Worm (Caenorhabditis elegans) whole organism, L4 larva: ENCODE measurements around the gene npp-3.
A peak's percentile ranks its signal among the peaks of the same experiment; 100 is the strongest.

Experiments used
- D1046.2 ChIP-seq: fragments of 200-800 bp; sonication (Bioruptor generic); IDR thresholded peaks from 2 replicates; pipeline ENCODE4 v1.3.6; 2022; ENCODE audit warnings: missing genetic modification characterization, missing compliant biosample characterization
- F26F4.8 ChIP-seq: fragments of 200-800 bp; sonication (Bioruptor generic); conservative IDR thresholded peaks from 2 replicates; pipeline ENCODE4 v1.3.6; 2022; ENCODE audit warnings: missing genetic modification characterization, missing compliant biosample characterization
- F37D6.2 ChIP-seq: sonication (generic microtip); optimal IDR thresholded peaks from 2 replicates; lab custom pipeline; 2016; ENCODE audit warnings: mild to moderate bottlenecking, missing genetic modification characterization, missing compliant biosample characterization
- T20F7.1 ChIP-seq: fragments of 200-800 bp; sonication (Bioruptor generic); optimal IDR thresholded peaks from 2 replicates; lab custom pipeline; 2018; ENCODE audit warnings: mild to moderate bottlenecking, missing genetic modification characterization, missing compliant biosample characterization
- Y105C5A.15 ChIP-seq: fragments of 200-800 bp; sonication (Bioruptor generic); IDR thresholded peaks from 2 replicates; pipeline ENCODE4 v1.3.6; 2022; ENCODE audit warnings: missing genetic modification characterization, missing compliant biosample characterization
- Y48G9A.11 ChIP-seq: fragments of 200-800 bp; sonication (Bioruptor generic); IDR thresholded peaks from 2 replicates; pipeline ENCODE4 v1.3.6; 2022; ENCODE audit warnings: missing genetic modification reagents, missing genetic modification characterization, missing compliant biosample characterization
- Y75B8A.6 ChIP-seq: fragments of 200-800 bp; sonication (Bioruptor generic); IDR thresholded peaks from 2 replicates; pipeline ENCODE4 v1.3.6; 2022; ENCODE audit warnings: missing genetic modification reagents, missing genetic modification characterization, missing compliant biosample characterization
- ZK337.2 ChIP-seq: fragments of 200-800 bp; sonication (Bioruptor generic); IDR thresholded peaks from 2 replicates; pipeline ENCODE4 v1.3.6; 2022; ENCODE audit warnings: missing genetic modification reagents, missing genetic modification characterization, missing compliant biosample characterization
- ZK546.5 ChIP-seq, 2 experiments: sonication (generic microtip); optimal IDR thresholded peaks; 2 replicates each; lab custom pipeline; 2017; ENCODE audit warnings: missing biosample characterization in 2 of 2, missing genetic modification characterization in 2 of 2
- aha-1 ChIP-seq: fragments of 150-350 bp; peaks from one replicate; lab custom pipeline; 2014; ENCODE audit warnings: missing biosample characterization, missing genetic modification characterization
- aly-2 ChIP-seq: sonication (generic microtip); optimal IDR thresholded peaks from 2 replicates; lab custom pipeline; 2018; ENCODE audit warnings: missing biosample characterization, missing genetic modification characterization
- attf-4 ChIP-seq: sonication (generic microtip); optimal IDR thresholded peaks from 3 replicates; lab custom pipeline; 2017; ENCODE audit warnings: missing biosample characterization, missing genetic modification characterization
- ceh-20 ChIP-seq: fragments of 200-800 bp; sonication (Bioruptor generic); IDR thresholded peaks from 2 replicates; pipeline ENCODE4 v1.3.6; 2022; ENCODE audit warnings: missing genetic modification reagents, missing genetic modification characterization, missing compliant biosample characterization
- ceh-28 ChIP-seq: fragments of 150-350 bp; optimal IDR thresholded peaks from 2 replicates; lab custom pipeline; 2014; ENCODE audit warnings: missing biosample characterization, missing genetic modification reagents, missing genetic modification characterization
- ceh-62 ChIP-seq: sonication (generic microtip); optimal IDR thresholded peaks from 2 replicates; lab custom pipeline; 2017; ENCODE audit warnings: missing biosample characterization, missing genetic modification characterization
- ceh-82 ChIP-seq: sonication (generic microtip); optimal IDR thresholded peaks from 2 replicates; lab custom pipeline; 2017; ENCODE audit warnings: missing biosample characterization, missing genetic modification characterization
- cey-2 ChIP-seq: sonication (generic microtip); optimal IDR thresholded peaks from 3 replicates; lab custom pipeline; 2017; ENCODE audit warnings: missing genetic modification characterization, mild to moderate bottlenecking, missing compliant biosample characterization, antibody characterized with exemption, borderline replicate concordance; ENCODE audit not compliant: insufficient read depth
- ctbp-1 ChIP-seq: fragments of 200-800 bp; sonication (Bioruptor generic); IDR thresholded peaks from 2 replicates; pipeline ENCODE4 v1.3.6; 2022; ENCODE audit warnings: missing genetic modification reagents, missing genetic modification characterization, missing compliant biosample characterization
- dmd-6 ChIP-seq: fragments of 200-800 bp; sonication (Bioruptor generic); IDR thresholded peaks from 2 replicates; pipeline ENCODE4 v1.3.6; 2022; ENCODE audit warnings: missing genetic modification reagents, missing genetic modification characterization, missing compliant biosample characterization
- dpl-1 ChIP-seq: fragments of 150-350 bp; optimal IDR thresholded peaks from 2 replicates; lab custom pipeline; 2014; ENCODE audit warnings: missing biosample characterization, missing genetic modification reagents, missing genetic modification characterization
- duxl-1 ChIP-seq: sonication (generic microtip); optimal IDR thresholded peaks from 2 replicates; lab custom pipeline; 2016; ENCODE audit warnings: mild to moderate bottlenecking, missing genetic modification characterization, moderate library complexity, missing compliant biosample characterization; ENCODE audit not compliant: poor library complexity
- egl-43 ChIP-seq: fragments of 200-800 bp; sonication (Bioruptor generic); IDR thresholded peaks from 2 replicates; pipeline ENCODE4 v1.3.6; 2022; ENCODE audit warnings: missing genetic modification reagents, missing genetic modification characterization, missing compliant biosample characterization
- fkh-10 ChIP-seq: fragments of 150-350 bp; optimal IDR thresholded peaks from 2 replicates; lab custom pipeline; 2014; ENCODE audit warnings: missing biosample characterization, missing genetic modification reagents, missing genetic modification characterization
- fos-1 ChIP-seq: fragments of 150-350 bp; optimal IDR thresholded peaks from 2 replicates; lab custom pipeline; 2014; ENCODE audit warnings: missing biosample characterization, missing genetic modification characterization
- gei-8 ChIP-seq: fragments of 200-800 bp; sonication (Bioruptor generic); optimal IDR thresholded peaks from 2 replicates; lab custom pipeline; 2018; ENCODE audit warnings: mild to moderate bottlenecking, missing genetic modification characterization, missing compliant biosample characterization
- hlh-11 ChIP-seq: fragments of 200-800 bp; sonication (Bioruptor generic); optimal IDR thresholded peaks from 2 replicates; lab custom pipeline; 2018; ENCODE audit warnings: mild to moderate bottlenecking, missing genetic modification characterization, missing compliant biosample characterization
- lim-7 ChIP-seq: fragments of 200-800 bp; sonication (Bioruptor generic); IDR thresholded peaks from 2 replicates; pipeline ENCODE4 v1.3.6; 2022; ENCODE audit warnings: missing genetic modification characterization, missing compliant biosample characterization
- lin-1 ChIP-seq: fragments of 200-800 bp; sonication (Bioruptor generic); IDR thresholded peaks from 2 replicates; pipeline ENCODE4 v1.3.6; 2022; ENCODE audit warnings: missing genetic modification reagents, missing genetic modification characterization, missing compliant biosample characterization
- lin-13 ChIP-seq: fragments of 150-350 bp; optimal IDR thresholded peaks from 2 replicates; lab custom pipeline; 2014; ENCODE audit warnings: missing biosample characterization, missing genetic modification reagents, missing genetic modification characterization
- lir-3 ChIP-seq: sonication (generic microtip); optimal IDR thresholded peaks from 2 replicates; lab custom pipeline; 2016; ENCODE audit warnings: mild to moderate bottlenecking, missing genetic modification characterization, missing compliant biosample characterization
- madf-5 ChIP-seq, 2 experiments: fragments of 200-800 bp; sonication (Bioruptor generic); IDR thresholded peaks; 2 replicates each; pipeline ENCODE4 v1.3.6; 2022; ENCODE audit warnings: missing compliant biosample characterization in 2 of 2, missing genetic modification characterization in 2 of 2
- madf-9 ChIP-seq: fragments of 200-800 bp; sonication (Bioruptor generic); conservative IDR thresholded peaks from 2 replicates; pipeline ENCODE4 v1.3.6; 2022; ENCODE audit warnings: missing genetic modification reagents, missing genetic modification characterization, missing compliant biosample characterization
- mdt-29 ChIP-seq: fragments of 200-800 bp; sonication (Bioruptor generic); IDR thresholded peaks from 2 replicates; pipeline ENCODE4 v1.3.6; 2022; ENCODE audit warnings: missing genetic modification reagents, missing genetic modification characterization, missing compliant biosample characterization
- nhr-11 ChIP-seq: fragments of 150-350 bp; optimal IDR thresholded peaks from 2 replicates; lab custom pipeline; 2014; ENCODE audit warnings: missing biosample characterization, missing genetic modification characterization
- nhr-111 ChIP-seq: fragments of 200-800 bp; sonication (Bioruptor generic); optimal IDR thresholded peaks from 2 replicates; lab custom pipeline; 2018; ENCODE audit warnings: mild to moderate bottlenecking, missing genetic modification characterization, missing compliant biosample characterization
- nhr-237 ChIP-seq: sonication (generic microtip); optimal IDR thresholded peaks from 2 replicates; lab custom pipeline; 2017; ENCODE audit warnings: missing biosample characterization, missing genetic modification characterization
- nhr-41 ChIP-seq: fragments of 200-800 bp; sonication (Bioruptor generic); IDR thresholded peaks from 2 replicates; pipeline ENCODE4 v1.3.6; 2022; ENCODE audit warnings: missing genetic modification reagents, missing genetic modification characterization, missing compliant biosample characterization
- nhr-42 ChIP-seq: fragments of 200-800 bp; sonication (Bioruptor generic); IDR thresholded peaks from 2 replicates; pipeline ENCODE4 v1.3.6; 2022; ENCODE audit warnings: missing genetic modification characterization, missing compliant biosample characterization
- nhr-76 ChIP-seq: fragments of 150-350 bp; optimal IDR thresholded peaks from 2 replicates; lab custom pipeline; 2014; ENCODE audit warnings: missing biosample characterization, missing genetic modification characterization
- php-3 ChIP-seq: fragments of 200-800 bp; sonication (Bioruptor generic); IDR thresholded peaks from 2 replicates; pipeline ENCODE4 v1.3.6; 2022; ENCODE audit warnings: missing genetic modification reagents, missing genetic modification characterization, missing compliant biosample characterization
- pqm-1 ChIP-seq: sonication (generic microtip); optimal IDR thresholded peaks from 2 replicates; lab custom pipeline; 2017; ENCODE audit warnings: missing biosample characterization, missing genetic modification characterization
- skn-1 ChIP-seq: fragments of 150-350 bp; optimal IDR thresholded peaks from 2 replicates; lab custom pipeline; 2014; ENCODE audit warnings: missing biosample characterization, missing genetic modification characterization
- snpc-4 ChIP-seq: fragments of 150-350 bp; optimal IDR thresholded peaks from 2 replicates; lab custom pipeline; 2014; ENCODE audit warnings: missing biosample characterization, missing genetic modification characterization
- spr-1 ChIP-seq: sonication (generic microtip); optimal IDR thresholded peaks from 2 replicates; lab custom pipeline; 2016; ENCODE audit warnings: mild to moderate bottlenecking, missing genetic modification characterization, missing compliant biosample characterization
- tag-97 ChIP-seq: fragments of 200-800 bp; sonication (Bioruptor generic); IDR thresholded peaks from 2 replicates; pipeline ENCODE4 v1.3.6; 2022; ENCODE audit warnings: missing genetic modification characterization, missing compliant biosample characterization
- tra-1 ChIP-seq: fragments of 200-800 bp; sonication (Bioruptor generic); IDR thresholded peaks from 2 replicates; pipeline ENCODE4 v1.3.6; 2022; ENCODE audit warnings: missing genetic modification reagents, missing genetic modification characterization, missing compliant biosample characterization
- zag-1 ChIP-seq: fragments of 150-350 bp; optimal IDR thresholded peaks from 2 replicates; lab custom pipeline; 2014; ENCODE audit warnings: missing biosample characterization, missing genetic modification characterization
- zip-2 ChIP-seq: fragments of 150-350 bp; optimal IDR thresholded peaks from 2 replicates; lab custom pipeline; 2014; ENCODE audit warnings: missing biosample characterization, missing genetic modification characterization
- ztf-11 ChIP-seq: fragments of 150-350 bp; optimal IDR thresholded peaks from 2 replicates; lab custom pipeline; 2014; ENCODE audit warnings: missing biosample characterization, missing genetic modification characterization
- ztf-7 ChIP-seq: fragments of 150-350 bp; optimal IDR thresholded peaks from 2 replicates; lab custom pipeline; 2014; ENCODE audit warnings: missing biosample characterization, missing genetic modification characterization

The npp-3 gene

ce11 chrII:11922757-11923538 lies 48.4 kb upstream of the npp-3 start:
- no peak for TF ChIP-seq snpc-4
- TF ChIP-seq aha-1 (tag; lab: Kevin White, UChicago) = peak; percentile 93

- TF ChIP-seq nhr-42 (GFP tag; lab: Robert Waterston, UW) (no peak), nhr-11 (no peak), Y75B8A.6 (GFP tag; lab: Robert Waterston, UW) (no peak), tag-97 (no peak), cey-2 (no peak), attf-4 (no peak), duxl-1 (tag; lab: Kevin White, UChicago) (no peak), zag-1 (tag; lab: Kevin White, UChicago) (no peak), D1046.2 (GFP tag; lab: Robert Waterston, UW) (no peak), ceh-62 (tag; lab: Kevin White, UChicago) (no peak), ceh-20 (GFP tag; lab: Robert Waterston, UW) (no peak), tra-1 (GFP tag; lab: Robert Waterston, UW) (0 out of 2 replicates have a peak, but pooled peaks have one; percentile 23), dpl-1 (GFP tag; lab: Kevin White, UChicago) (no peak), nhr-237 (tag; lab: Kevin White, UChicago) (no peak), lim-7 (GFP tag; lab: Robert Waterston, UW) (no peak), ctbp-1 (GFP tag; lab: Robert Waterston, UW) (0 out of 2 replicates have a peak, but pooled peaks have one; percentile 27), nhr-111 (GFP tag; lab: Kevin White, UChicago) (peak; percentile 8), skn-1 (tag; lab: Kevin White, UChicago) (no peak), ZK546.5 (tag; optimal IDR thresholded peaks at IDR 0.05; lab: Kevin White, UChicago) (no peak), fos-1 (tag; lab: Kevin White, UChicago) (no peak), ceh-82 (tag; lab: Kevin White, UChicago) (no peak), mdt-29 (GFP tag; lab: Robert Waterston, UW) (0 out of 2 replicates have a peak, but pooled peaks have one; percentile 11), T20F7.1 (no peak), lin-13 (GFP tag; lab: Kevin White, UChicago) (no peak), F37D6.2 (tag; lab: Kevin White, UChicago) (no peak), spr-1 (tag; lab: Kevin White, UChicago) (peak; percentile 36), madf-5 (GFP tag; IDR thresholded peaks at IDR 0.05; lab: Robert Waterston, UW) (peak in 1 of 2 experiments; percentile 22; a peak in 1 of 4 replicates), pqm-1 (tag; lab: Kevin White, UChicago) (no peak), ceh-28 (no peak), ztf-7 (tag; lab: Kevin White, UChicago) (no peak), egl-43 (GFP tag; lab: Robert Waterston, UW) (0 out of 2 replicates have a peak, but pooled peaks have one; percentile 15), lir-3 (tag; lab: Kevin White, UChicago) (no peak), madf-9 (GFP tag; lab: Robert Waterston, UW) (no peak), zip-2 (tag; lab: Kevin White, UChicago) (no peak), nhr-41 (GFP tag; lab: Robert Waterston, UW) (no peak), aly-2 (tag; lab: Kevin White, UChicago) (peak; percentile 51), fkh-10 (GFP tag; lab: Kevin White, UChicago) (no peak), hlh-11 (tag; lab: Kevin White, UChicago) (no peak), Y48G9A.11 (GFP tag; lab: Robert Waterston, UW) (peak; percentile 66), nhr-76 (tag; lab: Kevin White, UChicago) (no peak), gei-8 (GFP tag; lab: Kevin White, UChicago) (no peak), lin-1 (GFP tag; lab: Robert Waterston, UW) (peak; percentile 80), F26F4.8 (GFP tag; lab: Robert Waterston, UW) (peak; percentile 72; the same call in 1 of the 2 replicates), ztf-11 (no peak), php-3 (no peak), Y105C5A.15 (peak; percentile 89; the same call in 1 of the 2 replicates), aha-1 (tag; lab: Kevin White, UChicago) (no peak), dmd-6 (GFP tag; lab: Robert Waterston, UW) (no peak), ZK337.2 (no peak)
These were observed 43.0 kb upstream of the npp-3 start for ce11 chrII:11917530-11917952.
